Worm (Caenorhabditis elegans) whole organism, L3 larva: Measurements from ENCODE around the gene Y113G7B.27.

Experiments used
- aly-2 ChIP-seq: fragments of 150-350 bp; optimal IDR thresholded peaks from 2 replicates; lab custom pipeline; 2014; ENCODE audit warnings: missing biosample characterization, missing genetic modification characterization
- ceh-16 ChIP-seq: sonication (generic microtip); optimal IDR thresholded peaks from 2 replicates; lab custom pipeline; 2017; ENCODE audit warnings: missing biosample characterization, missing genetic modification characterization
- elt-3 ChIP-seq, 3 experiments: fragments of 150-350 bp in 1 of 3; sonication (generic microtip) in 2 of 3; optimal IDR thresholded peaks; 2 replicates in 2 of 3; 4 replicates in 1 of 3; lab custom pipeline; 2014 to 2017; ENCODE audit warnings: missing biosample characterization in 3 of 3, missing genetic modification characterization in 3 of 3
- fkh-10 ChIP-seq: sonication (generic microtip); optimal IDR thresholded peaks from 2 replicates; lab custom pipeline; 2017; ENCODE audit warnings: missing biosample characterization, missing genetic modification reagents, missing genetic modification characterization
- fos-1 ChIP-seq: fragments of 150-350 bp; optimal IDR thresholded peaks from 2 replicates; lab custom pipeline; 2014; ENCODE audit warnings: missing biosample characterization, missing genetic modification characterization
- mdl-1 ChIP-seq: fragments of 150-350 bp; optimal IDR thresholded peaks from 2 replicates; lab custom pipeline; 2014; ENCODE audit warnings: missing biosample characterization, missing genetic modification characterization
- mml-1 ChIP-seq: fragments of 150-350 bp; sonication (generic microtip); optimal IDR thresholded peaks from 3 replicates; lab custom pipeline; 2014; ENCODE audit warnings: missing biosample characterization, missing genetic modification characterization
- nhr-11 ChIP-seq: fragments of 150-350 bp; optimal IDR thresholded peaks from 2 replicates; lab custom pipeline; 2014; ENCODE audit warnings: missing biosample characterization, missing genetic modification characterization
- nhr-12 ChIP-seq: fragments of 150-350 bp; optimal IDR thresholded peaks from 2 replicates; lab custom pipeline; 2014; ENCODE audit warnings: missing biosample characterization, missing genetic modification characterization
- nhr-43 ChIP-seq: sonication (generic microtip); optimal IDR thresholded peaks from 2 replicates; lab custom pipeline; 2016; ENCODE audit warnings: mild to moderate bottlenecking, missing genetic modification characterization, missing compliant biosample characterization; ENCODE audit not compliant: poor library complexity, severe bottlenecking
- ztf-11 ChIP-seq: fragments of 150-350 bp; optimal IDR thresholded peaks from 2 replicates; lab custom pipeline; 2014; ENCODE audit warnings: missing biosample characterization, missing genetic modification characterization

DNA sequence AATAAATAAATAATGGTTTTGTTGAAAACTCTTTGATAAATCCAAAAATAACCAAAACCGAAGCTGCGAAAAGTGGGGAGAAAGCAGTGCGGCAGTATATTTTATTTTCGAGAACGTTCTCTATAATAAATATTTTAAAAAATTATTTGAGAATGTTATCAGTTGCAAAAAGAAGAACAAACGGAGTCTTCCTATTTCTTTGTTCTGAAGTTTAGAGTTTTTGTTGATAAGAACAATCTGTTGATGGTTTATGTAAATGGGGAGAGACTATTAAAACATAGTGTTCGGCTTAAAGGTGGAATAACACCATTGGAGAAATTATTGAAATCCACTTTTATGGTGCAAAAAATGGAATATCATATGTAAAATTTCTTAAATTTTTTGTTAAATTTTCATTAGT lies 20.5 kb downstream of the Y113G7B.27 start:
- TF ChIP-seq ceh-16 (tag; lab: Kevin White, UChicago) (no peak), nhr-12 (tag; lab: Kevin White, UChicago) (no peak), fos-1 (tag; lab: Kevin White, UChicago) (no peak), elt-3 (tag; optimal IDR thresholded peaks at IDR 0.05; lab: Kevin White, UChicago) (no peak), mml-1 (no peak), aly-2 (tag; lab: Kevin White, UChicago) (no peak), ztf-11 (tag; lab: Kevin White, UChicago) (no peak), nhr-43 (tag; lab: Kevin White, UChicago) (no peak), fkh-10 (no peak), mdl-1 (tag; lab: Kevin White, UChicago) (no peak), nhr-11 (tag; lab: Kevin White, UChicago) (no peak)
